Worm (Caenorhabditis elegans): Measurements from ENCODE around the gene pdi-2.

Gene pdi-2

DNA sequence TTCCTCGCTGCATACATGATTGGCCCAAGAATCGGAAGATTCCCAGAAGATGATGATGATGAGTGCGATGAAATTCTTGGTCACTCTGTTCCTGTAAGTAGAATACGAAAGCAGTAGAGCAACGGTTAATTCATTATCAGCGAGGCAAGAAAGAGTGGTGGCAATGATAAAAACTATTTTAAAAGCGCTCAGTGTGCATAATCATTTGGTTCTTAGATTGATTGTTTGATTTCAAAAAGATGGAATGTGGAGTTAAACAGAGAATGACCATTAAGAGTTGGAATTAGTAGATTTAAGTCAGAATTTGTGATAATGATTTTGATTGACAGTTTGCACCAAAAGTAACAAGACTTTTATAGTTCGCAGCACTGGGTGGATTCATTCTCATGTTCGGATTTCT lies 43.2 kb downstream of the pdi-2 start:
- TF ChIP-seq dao-5 (tag; optimal IDR thresholded peaks at IDR 0.05) (no peak), him-1 (tag; optimal IDR thresholded peaks at IDR 0.05) (no peak), W03F9.2 (tag; optimal IDR thresholded peaks at IDR 0.05) (no peak)

DNA sequence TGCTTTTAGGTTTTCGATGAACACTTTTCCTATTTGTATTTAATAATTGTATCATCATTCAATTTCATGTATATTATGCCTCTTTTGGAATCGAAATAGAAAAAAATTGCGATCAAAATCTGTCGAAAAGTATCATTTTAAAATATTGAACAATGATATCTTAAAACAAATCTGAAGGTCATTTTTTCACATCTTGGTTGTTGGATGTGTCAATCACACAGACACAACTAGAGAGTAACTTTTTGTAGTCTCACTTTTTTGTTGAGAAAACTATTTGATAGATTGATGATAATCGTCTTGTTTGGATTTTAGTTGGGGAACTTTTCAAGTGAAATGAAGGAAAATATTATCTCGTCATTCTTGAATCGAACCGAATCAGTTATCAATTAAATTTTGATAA lies 45.3 kb downstream of the pdi-2 start:
- TF ChIP-seq W03F9.2 (tag; optimal IDR thresholded peaks at IDR 0.05) (no peak), dao-5 (tag; optimal IDR thresholded peaks at IDR 0.05) (no peak), him-1 (tag; optimal IDR thresholded peaks at IDR 0.05) (no peak)

DNA sequence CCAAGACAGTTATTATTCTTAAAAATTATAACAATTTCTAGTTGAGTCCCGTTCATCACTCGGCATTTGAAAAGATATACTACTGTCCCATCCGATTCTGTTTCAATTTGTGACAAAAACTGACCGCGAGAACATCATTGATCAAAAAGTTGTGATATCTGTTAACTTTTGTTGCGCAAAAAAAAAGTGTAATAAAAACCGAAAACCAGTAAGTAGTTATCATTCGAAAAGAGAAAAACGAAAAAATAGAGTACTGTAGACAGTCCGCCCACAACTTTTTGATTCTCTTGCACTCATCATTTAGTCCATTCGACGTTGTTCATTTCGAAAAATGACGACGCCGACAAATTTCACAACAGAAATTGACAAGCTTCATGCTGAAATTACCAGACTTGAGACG lies 47.2 kb downstream of the pdi-2 start, which contains the start of gene amt-1:
Gene amt-1 (plus strand): TSS at position 301 of the 400 bp plus-strand sequence.
- no peak for TF ChIP-seq W03F9.2 (tag; optimal IDR thresholded peaks at IDR 0.05)
- no peak for TF ChIP-seq dao-5 (tag; optimal IDR thresholded peaks at IDR 0.05)
- no peak for TF ChIP-seq him-1 (tag; optimal IDR thresholded peaks at IDR 0.05)

DNA sequence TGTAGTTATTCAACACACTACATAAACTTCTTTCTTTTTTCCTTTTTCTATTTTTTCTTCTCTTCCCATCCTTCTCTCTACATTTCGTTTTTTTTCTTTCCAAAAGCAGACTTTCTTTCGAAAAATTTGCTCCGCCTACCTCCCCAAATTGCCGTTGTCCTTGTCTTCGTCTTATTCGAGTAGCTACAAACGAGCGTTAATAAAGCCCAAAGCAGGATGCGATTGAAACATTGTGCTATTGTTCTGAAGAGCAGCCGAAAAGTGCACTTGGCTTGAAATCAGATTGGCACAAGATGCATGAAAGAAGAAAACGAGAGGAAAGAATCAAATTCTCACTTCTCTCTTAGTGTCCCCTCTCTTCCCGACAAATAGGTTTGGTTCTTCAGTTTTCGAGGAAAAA lies 50.9 kb downstream of the pdi-2 start:
- TF ChIP-seq W03F9.2 (tag; optimal IDR thresholded peaks at IDR 0.05), result no peak
